Worm (Caenorhabditis elegans) whole organism, L2 larva: ENCODE results near the gene hpo-6.
A peak's percentile ranks its signal among the peaks of the same experiment; 100 is the strongest.

Experiments
- F13H6.1 ChIP-seq: sonication (generic microtip); optimal IDR thresholded peaks from 2 replicates; lab custom pipeline; 2016; ENCODE audit warnings: missing genetic modification characterization, missing compliant biosample characterization
- R02D3.7 ChIP-seq: fragments of 150-350 bp; optimal IDR thresholded peaks from 2 replicates; lab custom pipeline; 2014; ENCODE audit warnings: missing biosample characterization, missing genetic modification characterization
- Y55F3AM.14 ChIP-seq: fragments of 200-800 bp; sonication (Bioruptor generic); optimal IDR thresholded peaks from 2 replicates; lab custom pipeline; 2018; ENCODE audit warnings: mild to moderate bottlenecking, missing genetic modification characterization, missing compliant biosample characterization
- ZK546.5 ChIP-seq: sonication (generic microtip); optimal IDR thresholded peaks from 2 replicates; lab custom pipeline; 2017; ENCODE audit warnings: missing biosample characterization, missing genetic modification characterization
- alr-1 ChIP-seq: fragments of 150-350 bp; optimal IDR thresholded peaks from 2 replicates; lab custom pipeline; 2014; ENCODE audit warnings: missing biosample characterization, missing genetic modification characterization
- ama-1 ChIP-seq: fragments of 150-350 bp; optimal IDR thresholded peaks from 2 replicates; lab custom pipeline; 2018; ENCODE audit warnings: inconsistent platforms
- blmp-1 ChIP-seq: sonication (generic microtip); optimal IDR thresholded peaks from 2 replicates; lab custom pipeline; 2017; ENCODE audit warnings: missing genetic modification characterization, mild to moderate bottlenecking, missing compliant biosample characterization, antibody characterized with exemption, moderate library complexity; ENCODE audit not compliant: insufficient read depth
- ceh-16 ChIP-seq: fragments of 150-350 bp; optimal IDR thresholded peaks from 2 replicates; lab custom pipeline; 2014; ENCODE audit warnings: missing biosample characterization, missing genetic modification characterization
- crh-2 ChIP-seq: sonication (generic microtip); optimal IDR thresholded peaks from 2 replicates; lab custom pipeline; 2017; ENCODE audit warnings: missing biosample characterization, missing genetic modification characterization
- dmd-4 ChIP-seq: sonication (generic microtip); optimal IDR thresholded peaks from 2 replicates; lab custom pipeline; 2017; ENCODE audit warnings: missing biosample characterization, missing genetic modification characterization
- egl-27 ChIP-seq: sonication (generic microtip); optimal IDR thresholded peaks from 3 replicates; lab custom pipeline; 2017; ENCODE audit warnings: missing biosample characterization, missing genetic modification reagents, missing genetic modification characterization
- elt-1 ChIP-seq: fragments of 150-350 bp; optimal IDR thresholded peaks from 2 replicates; lab custom pipeline; 2014; ENCODE audit warnings: missing biosample characterization, missing genetic modification characterization
- fos-1 ChIP-seq: fragments of 150-350 bp; optimal IDR thresholded peaks from 2 replicates; lab custom pipeline; 2014; ENCODE audit warnings: missing biosample characterization, missing genetic modification characterization
- gmeb-1 ChIP-seq: fragments of 150-350 bp; optimal IDR thresholded peaks from 2 replicates; lab custom pipeline; 2014; ENCODE audit warnings: missing biosample characterization, missing genetic modification characterization
- lin-11 ChIP-seq: fragments of 150-350 bp; sonication (generic microtip); optimal IDR thresholded peaks from 2 replicates; lab custom pipeline; 2014; ENCODE audit warnings: missing biosample characterization, missing genetic modification characterization, inconsistent platforms, mixed read lengths
- lsy-2 ChIP-seq, 2 experiments: fragments of 150-350 bp in 1 of 2; sonication (generic microtip) in 1 of 2; optimal IDR thresholded peaks; 2 replicates each; lab custom pipeline; 2014 to 2017; ENCODE audit warnings: missing biosample characterization in 2 of 2, missing genetic modification characterization in 2 of 2
- mab-5 ChIP-seq: fragments of 150-350 bp; optimal IDR thresholded peaks from 2 replicates; lab custom pipeline; 2014; ENCODE audit warnings: missing biosample characterization, missing genetic modification characterization
- mbf-1 ChIP-seq: sonication (generic microtip); optimal IDR thresholded peaks from 2 replicates; lab custom pipeline; 2017; ENCODE audit warnings: missing biosample characterization, missing genetic modification characterization
- mdl-1 ChIP-seq, 2 experiments: fragments of 150-350 bp in 1 of 2; sonication (generic microtip) in 1 of 2; optimal IDR thresholded peaks; 2 replicates each; lab custom pipeline; 2017; ENCODE audit warnings: missing biosample characterization in 2 of 2, missing genetic modification characterization in 2 of 2
- nhr-10 ChIP-seq: sonication (generic microtip); optimal IDR thresholded peaks from 2 replicates; lab custom pipeline; 2017; ENCODE audit warnings: missing biosample characterization, missing genetic modification characterization
- nhr-11 ChIP-seq: fragments of 150-350 bp; optimal IDR thresholded peaks from 2 replicates; lab custom pipeline; 2014; ENCODE audit warnings: missing biosample characterization, missing genetic modification characterization
- nhr-12 ChIP-seq: fragments of 150-350 bp; optimal IDR thresholded peaks from 2 replicates; lab custom pipeline; 2014; ENCODE audit warnings: missing biosample characterization, missing genetic modification characterization
- nhr-21 ChIP-seq: fragments of 150-350 bp; optimal IDR thresholded peaks from 2 replicates; lab custom pipeline; 2014; ENCODE audit warnings: missing biosample characterization, missing genetic modification characterization
- nhr-23 ChIP-seq: fragments of 150-350 bp; optimal IDR thresholded peaks from 2 replicates; lab custom pipeline; 2014; ENCODE audit warnings: missing biosample characterization, missing genetic modification reagents, missing genetic modification characterization
- nhr-25 ChIP-seq: fragments of 150-350 bp; sonication (generic microtip); optimal IDR thresholded peaks from 3 replicates; lab custom pipeline; 2014; ENCODE audit warnings: missing biosample characterization, missing genetic modification characterization
- nhr-77 ChIP-seq: fragments of 150-350 bp; optimal IDR thresholded peaks from 2 replicates; lab custom pipeline; 2014; ENCODE audit warnings: missing biosample characterization, missing genetic modification characterization
- skn-1 ChIP-seq: sonication (generic microtip); optimal IDR thresholded peaks from 2 replicates; lab custom pipeline; 2017; ENCODE audit warnings: missing biosample characterization, missing genetic modification characterization
- sma-3 ChIP-seq: sonication (generic microtip); optimal IDR thresholded peaks from 2 replicates; lab custom pipeline; 2016; ENCODE audit warnings: missing genetic modification reagents, missing genetic modification characterization, missing compliant biosample characterization
- snpc-4 ChIP-seq: fragments of 150-350 bp; optimal IDR thresholded peaks from 2 replicates; lab custom pipeline; 2014; ENCODE audit warnings: missing biosample characterization, missing genetic modification characterization
- unc-39 ChIP-seq: fragments of 150-350 bp; optimal IDR thresholded peaks from 2 replicates; lab custom pipeline; 2014; ENCODE audit warnings: missing biosample characterization, missing genetic modification characterization

The hpo-6 gene

DNA sequence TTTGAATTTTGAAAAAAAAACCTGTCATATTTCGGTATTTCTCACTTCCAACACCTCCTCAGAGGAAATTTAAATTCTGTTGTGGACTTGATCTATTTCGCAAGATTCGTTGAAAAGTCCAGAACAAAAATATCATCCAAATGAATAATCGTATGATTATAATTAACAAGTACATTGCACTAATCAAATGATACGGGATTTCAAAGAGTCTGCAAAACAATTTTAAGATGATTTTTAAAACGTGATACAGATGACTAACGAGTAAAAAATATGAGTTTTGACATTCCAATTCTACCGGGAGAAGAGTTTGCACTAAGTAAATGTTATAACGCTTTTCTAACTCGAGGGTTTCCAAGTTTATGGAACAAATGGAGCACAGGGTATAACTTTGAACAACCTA lies 39.6 kb upstream of the hpo-6 start:
- TF ChIP-seq snpc-4 (no peak), skn-1 (tag; lab: Kevin White, UChicago) (peak; percentile 74)

- TF ChIP-seq R02D3.7 (tag; lab: Kevin White, UChicago): no peak
- TF ChIP-seq ZK546.5 (tag; lab: Kevin White, UChicago): no peak
- TF ChIP-seq mdl-1 (tag; optimal IDR thresholded peaks at IDR 0.05; lab: Kevin White, UChicago): no peak
- TF ChIP-seq nhr-12 (tag; lab: Kevin White, UChicago): no peak
- TF ChIP-seq blmp-1 (tag; lab: Kevin White, UChicago): no peak
- no peak for TF ChIP-seq lin-11
- no peak for TF ChIP-seq nhr-23 (tag; lab: Kevin White, UChicago)
- TF ChIP-seq mab-5: no peak
- TF ChIP-seq sma-3 (GFP tag; lab: Kevin White, UChicago): no peak
- no peak for TF ChIP-seq skn-1 (tag; lab: Kevin White, UChicago)
- no peak for TF ChIP-seq ceh-16 (tag; lab: Kevin White, UChicago)
These were observed 38.6 kb upstream of the hpo-6 start, which contains the start of gene K03H6.1 for ce11 chrIV:1523418-1523817. Gene K03H6.1 (plus strand): TSS chrIV:1523718.

- no peak for TF ChIP-seq dmd-4
- TF ChIP-seq mab-5: no peak
- no peak for TF ChIP-seq fos-1
- no peak for TF ChIP-seq nhr-11
- no peak for TF ChIP-seq crh-2 (tag; lab: Kevin White, UChicago)
- no peak for TF ChIP-seq unc-39
- TF ChIP-seq elt-1 (tag; lab: Kevin White, UChicago): no peak
- no peak for TF ChIP-seq nhr-10
- no peak for TF ChIP-seq alr-1 (tag; lab: Kevin White, UChicago)
- TF ChIP-seq snpc-4: no peak
- TF ChIP-seq lsy-2 (tag; optimal IDR thresholded peaks at IDR 0.05; lab: Kevin White, UChicago): no peak
- TF ChIP-seq gmeb-1 (tag; lab: Kevin White, UChicago): no peak
- TF ChIP-seq nhr-21 (tag; lab: Kevin White, UChicago): no peak
- TF ChIP-seq mbf-1 (tag; lab: Kevin White, UChicago): no peak
- TF ChIP-seq egl-27 (tag; lab: Kevin White, UChicago): no peak
- no peak for TF ChIP-seq sma-3 (GFP tag; lab: Kevin White, UChicago)
These were observed 25.7 kb upstream of the hpo-6 start, which contains the start of gene K03H6.5 for ce11 chrIV:1536316-1536715. Gene K03H6.5 (minus strand): TSS chrIV:1536416.

- TF ChIP-seq blmp-1 (tag; lab: Kevin White, UChicago) (peak; percentile 88), ceh-16 (tag; lab: Kevin White, UChicago) (peak; percentile 63), nhr-25 (tag; lab: Kevin White, UChicago) (peak; percentile 64), R02D3.7 (tag; lab: Kevin White, UChicago) (no peak)
- TF ChIP-seq, all 48 proteins: peak for 3
These were observed 14.9 kb upstream of the hpo-6 start for ce11 chrIV:1547129-1547528.

DNA sequence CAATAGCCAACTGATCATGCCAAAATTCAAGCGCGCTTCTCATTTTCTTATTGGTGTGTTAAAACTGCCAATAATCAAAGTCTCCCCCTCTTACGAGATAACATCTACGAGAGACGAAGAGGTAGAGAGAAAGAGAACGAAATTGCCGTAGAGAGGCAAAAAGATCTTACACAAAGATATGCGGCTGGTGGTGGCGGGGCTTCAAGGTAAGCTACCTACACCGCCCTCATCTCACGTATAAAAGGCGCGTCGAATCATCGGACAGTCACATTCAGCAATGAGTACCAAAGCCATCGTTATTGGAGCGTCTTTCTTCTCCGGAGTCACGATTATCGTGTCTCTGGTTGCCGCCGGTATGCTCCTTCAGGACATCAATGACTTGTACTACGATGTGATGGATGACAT lies 13.5 kb upstream of the hpo-6 start, which contains the start of gene col-107:
Gene col-107, plus strand, starts transcription at position 265 of the 405 bp plus-strand sequence.
- peak; percentile 50 for TF ChIP-seq ceh-16 (tag; lab: Kevin White, UChicago)
- peak; percentile 67 for TF ChIP-seq nhr-25 (tag; lab: Kevin White, UChicago)
- TF ChIP-seq snpc-4: no peak
- peak; percentile 12 for TF ChIP-seq blmp-1 (tag; lab: Kevin White, UChicago)
- no peak for TF ChIP-seq nhr-10
- TF ChIP-seq F13H6.1: no peak
- TF ChIP-seq nhr-77 (tag; lab: Kevin White, UChicago): no peak
- no peak for TF ChIP-seq ZK546.5 (tag; lab: Kevin White, UChicago)
- TF ChIP-seq Y55F3AM.14 (GFP tag; lab: Kevin White, UChicago): no peak
- peak; percentile 89 for TF ChIP-seq ama-1 (lab: Kevin White, UChicago)
- TF ChIP-seq sma-3 (GFP tag; lab: Kevin White, UChicago): no peak
- TF ChIP-seq, all 48 proteins: peak for 4
